Worm (Caenorhabditis elegans) whole organism, midembryonic: Measurements from ENCODE around the gene unc-2.

Source experiments
- T22C8.4 ChIP-seq: fragments of 200-800 bp; sonication (Bioruptor generic); IDR thresholded peaks from 2 replicates; pipeline ENCODE4 v1.3.6; 2022; ENCODE audit warnings: missing genetic modification characterization, missing compliant biosample characterization
- cog-1 ChIP-seq: sonication (generic microtip); optimal IDR thresholded peaks from 2 replicates; lab custom pipeline; 2016; ENCODE audit warnings: missing genetic modification characterization, missing compliant biosample characterization
- flt-1 ChIP-seq: fragments of 200-800 bp; sonication (Bioruptor generic); IDR thresholded peaks from 2 replicates; pipeline ENCODE4 v1.3.6; 2022; ENCODE audit warnings: missing genetic modification characterization, missing compliant biosample characterization
- klf-2 ChIP-seq: fragments of 200-800 bp; sonication (Bioruptor generic); conservative IDR thresholded peaks from 2 replicates; pipeline ENCODE4 v1.3.6; 2022; ENCODE audit warnings: missing genetic modification reagents, missing genetic modification characterization, missing compliant biosample characterization
- med-1 ChIP-seq: sonication (generic microtip); optimal IDR thresholded peaks from 2 replicates; lab custom pipeline; 2017; ENCODE audit warnings: missing genetic modification characterization, mild to moderate bottlenecking, missing compliant biosample characterization, antibody characterized with exemption, missing genetic modification reagents; ENCODE audit not compliant: insufficient read depth

- TF ChIP-seq T22C8.4 (GFP tag; lab: Robert Waterston, UW) (no peak), klf-2 (GFP tag; lab: Robert Waterston, UW) (no peak), med-1 (no peak), cog-1 (tag; lab: Kevin White, UChicago) (no peak), flt-1 (no peak)
Measured at ce11 chrX:2727681-2728080, 35.6 kb downstream of the unc-2 start.
